Fruit fly (Drosophila melanogaster) whole organism, embryonic: ENCODE results near the gene CG33631.

ENCODE experiments used
- Antp ChIP-seq: fragments of 200-800 bp; sonication (Bioruptor generic); optimal IDR thresholded peaks from 3 replicates; lab custom pipeline; 2016; ENCODE audit warnings: missing biosample characterization, missing genetic modification characterization
- Asciz ChIP-seq: fragments of 200-800 bp; sonication (Bioruptor generic); optimal IDR thresholded peaks from 2 replicates; lab custom pipeline; 2017; ENCODE audit warnings: missing biosample characterization, mild to moderate bottlenecking, missing genetic modification characterization, missing genetic modification reagents
- Atf-2 ChIP-seq: fragments of 200-800 bp; sonication (Bioruptor generic); optimal IDR thresholded peaks from 2 replicates; lab custom pipeline; 2016; ENCODE audit warnings: missing biosample characterization, missing genetic modification characterization
- Awh ChIP-seq: fragments of 200-800 bp; sonication (Bioruptor generic); IDR thresholded peaks from 2 replicates; pipeline ENCODE4, ENCODE4 v1.3.6; 2022; ENCODE audit warnings: missing biosample characterization, missing genetic modification characterization
- CG10979 ChIP-seq: fragments of 200-800 bp; sonication (Bioruptor generic); optimal IDR thresholded peaks from 2 replicates; lab custom pipeline; 2018; ENCODE audit warnings: missing biosample characterization, mild to moderate bottlenecking, missing genetic modification characterization, moderate library complexity
- CG12071 ChIP-seq: fragments of 200-800 bp; sonication (Bioruptor generic); optimal IDR thresholded peaks from 3 replicates; lab custom pipeline; 2018; ENCODE audit warnings: missing biosample characterization, mild to moderate bottlenecking, missing genetic modification characterization
- CG12391 ChIP-seq: fragments of 200-800 bp; sonication (Bioruptor generic); optimal IDR thresholded peaks from 3 replicates; lab custom pipeline; 2018; ENCODE audit warnings: missing biosample characterization, mild to moderate bottlenecking, missing genetic modification characterization, moderate library complexity
- CG14014 ChIP-seq: fragments of 200-800 bp; sonication (Bioruptor generic); IDR thresholded peaks from 2 replicates; pipeline ENCODE4 v1.3.6; 2022; ENCODE audit warnings: missing biosample characterization, missing genetic modification characterization
- CG1647 ChIP-seq: fragments of 200-800 bp; sonication (Bioruptor generic); optimal IDR thresholded peaks from 3 replicates; lab custom pipeline; 2016; ENCODE audit warnings: missing biosample characterization, missing genetic modification characterization
- CG18011 ChIP-seq: fragments of 200-800 bp; sonication (Bioruptor generic); optimal IDR thresholded peaks from 2 replicates; lab custom pipeline; 2017; ENCODE audit warnings: missing biosample characterization, missing genetic modification characterization, mild to moderate bottlenecking, moderate library complexity, missing genotype
- CG18764 ChIP-seq: fragments of 200-800 bp; sonication (Bioruptor generic); optimal IDR thresholded peaks from 3 replicates; lab custom pipeline; 2016; ENCODE audit warnings: missing biosample characterization, missing genetic modification characterization
- CG2120 ChIP-seq: fragments of 200-800 bp; sonication (Bioruptor generic); optimal IDR thresholded peaks from 3 replicates; lab custom pipeline; 2016; ENCODE audit warnings: missing biosample characterization, missing genetic modification characterization
- CG2199 ChIP-seq: fragments of 200-800 bp; sonication (Bioruptor generic); IDR thresholded peaks from 3 replicates; pipeline ENCODE4 v1.3.6; 2022; ENCODE audit warnings: missing biosample characterization, missing genetic modification characterization
- CG2875 ChIP-seq: fragments of 200-800 bp; sonication (Bioruptor generic); optimal IDR thresholded peaks from 2 replicates; lab custom pipeline; 2017; ENCODE audit warnings: missing biosample characterization, mild to moderate bottlenecking, missing genetic modification characterization, missing genetic modification reagents
- CG31224 ChIP-seq: fragments of 200-800 bp; sonication (Bioruptor generic); IDR thresholded peaks from 2 replicates; pipeline ENCODE4 v1.3.6; 2022; ENCODE audit warnings: missing biosample characterization, missing genetic modification characterization
- CG5953 ChIP-seq: fragments of 200-800 bp; sonication (Bioruptor generic); IDR thresholded peaks from 2 replicates; pipeline ENCODE4 v1.3.6; 2022; ENCODE audit warnings: missing biosample characterization, missing genetic modification characterization
- CG6683 ChIP-seq: fragments of 200-800 bp; sonication (Bioruptor generic); optimal IDR thresholded peaks from 2 replicates; lab custom pipeline; 2017; ENCODE audit warnings: missing biosample characterization, mild to moderate bottlenecking, missing genetic modification characterization, missing genetic modification reagents
- CG6813 ChIP-seq: fragments of 200-800 bp; sonication (Bioruptor generic); optimal IDR thresholded peaks from 2 replicates; lab custom pipeline; 2017; ENCODE audit warnings: missing biosample characterization, missing genetic modification characterization, mild to moderate bottlenecking, moderate library complexity, missing genetic modification reagents
- CG7556 ChIP-seq: fragments of 200-800 bp; sonication (Bioruptor generic); optimal IDR thresholded peaks from 2 replicates; lab custom pipeline; 2017; ENCODE audit warnings: missing biosample characterization, mild to moderate bottlenecking, missing genetic modification characterization
- CG7786 ChIP-seq: fragments of 200-800 bp; sonication (Bioruptor generic); optimal IDR thresholded peaks from 2 replicates; lab custom pipeline; 2016; ENCODE audit warnings: missing biosample characterization, missing genetic modification characterization
- CG8281 ChIP-seq: fragments of 200-800 bp; sonication (Bioruptor generic); optimal IDR thresholded peaks from 2 replicates; lab custom pipeline; 2018; ENCODE audit warnings: missing biosample characterization, mild to moderate bottlenecking, missing genetic modification characterization, moderate library complexity
- CG8924 ChIP-seq: fragments of 200-800 bp; optimal IDR thresholded peaks from 3 replicates; lab custom pipeline; 2019; ENCODE audit warnings: missing biosample characterization, mild to moderate bottlenecking, missing genetic modification characterization, moderate library complexity
- CG9727 ChIP-seq: fragments of 200-800 bp; sonication (Bioruptor generic); optimal IDR thresholded peaks from 3 replicates; lab custom pipeline; 2017; ENCODE audit warnings: missing biosample characterization, mild to moderate bottlenecking, missing genetic modification characterization
- CG9932 ChIP-seq: fragments of 200-800 bp; sonication (Bioruptor generic); IDR thresholded peaks from 2 replicates; pipeline ENCODE4 v1.3.6; 2022; ENCODE audit warnings: missing biosample characterization, missing genetic modification characterization
- Camta ChIP-seq: fragments of 200-800 bp; sonication (Bioruptor generic); optimal IDR thresholded peaks from 2 replicates; lab custom pipeline; 2016; ENCODE audit warnings: missing biosample characterization, missing genetic modification characterization
- D19A ChIP-seq: fragments of 200-800 bp; optimal IDR thresholded peaks from 3 replicates; lab custom pipeline; 2019; ENCODE audit warnings: missing biosample characterization, mild to moderate bottlenecking, missing genetic modification characterization, moderate library complexity
- Dip2 ChIP-seq: fragments of 200-800 bp; sonication (Bioruptor generic); IDR thresholded peaks from 2 replicates; pipeline ENCODE4 v1.3.6; 2022; ENCODE audit warnings: missing biosample characterization, missing genetic modification characterization
- Dip3 ChIP-seq: fragments of 200-800 bp; sonication (Bioruptor generic); optimal IDR thresholded peaks from 3 replicates; lab custom pipeline; 2016; ENCODE audit warnings: missing biosample characterization, missing genetic modification characterization
- Hsf ChIP-seq: fragments of 200-800 bp; sonication (Bioruptor generic); optimal IDR thresholded peaks from 3 replicates; lab custom pipeline; 2016; ENCODE audit warnings: missing biosample characterization, missing genetic modification characterization
- Lim3 ChIP-seq: fragments of 200-800 bp; sonication (Bioruptor generic); IDR thresholded peaks from 2 replicates; pipeline ENCODE4 v1.3.6; 2022; ENCODE audit warnings: missing biosample characterization, missing genetic modification characterization
- Neu2 ChIP-seq: fragments of 200-800 bp; sonication (Bioruptor generic); optimal IDR thresholded peaks from 3 replicates; lab custom pipeline; 2016; ENCODE audit warnings: missing biosample characterization, missing genetic modification characterization, borderline replicate concordance
- Nf-YA ChIP-seq: fragments of 200-800 bp; sonication (Bioruptor generic); IDR thresholded peaks from 2 replicates; pipeline ENCODE4 v1.3.6; 2022; ENCODE audit warnings: missing biosample characterization, missing genetic modification characterization
- Rx ChIP-seq: fragments of 200-800 bp; sonication (Bioruptor generic); IDR thresholded peaks from 2 replicates; pipeline ENCODE4 v1.3.6; 2022; ENCODE audit warnings: missing biosample characterization, missing genetic modification characterization
- Sox102F ChIP-seq: fragments of 200-800 bp; sonication (Bioruptor generic); optimal IDR thresholded peaks from 2 replicates; lab custom pipeline; 2018; ENCODE audit warnings: missing biosample characterization, mild to moderate bottlenecking, missing genetic modification characterization, moderate library complexity
- aop ChIP-seq: fragments of 200-800 bp; sonication (Bioruptor generic); IDR thresholded peaks from 2 replicates; pipeline ENCODE4 v1.3.6; 2022; ENCODE audit warnings: missing biosample characterization, missing genetic modification characterization
- bigmax ChIP-seq: fragments of 200-800 bp; sonication (Bioruptor generic); optimal IDR thresholded peaks from 2 replicates; lab custom pipeline; 2018; ENCODE audit warnings: missing biosample characterization, mild to moderate bottlenecking, missing genetic modification characterization
- bsh ChIP-seq, 2 experiments: fragments of 200-800 bp; sonication (Bioruptor generic); optimal IDR thresholded peaks; 2 replicates each; lab custom pipeline; 2017 to 2018; ENCODE audit warnings: mild to moderate bottlenecking in 2 of 2, missing biosample characterization in 2 of 2, missing genetic modification characterization in 2 of 2, moderate library complexity in 1 of 2
- cad ChIP-seq: fragments of >200 bp; optimal IDR thresholded peaks from 2 replicates; lab custom pipeline; 2017; ENCODE audit warnings: missing biosample characterization, missing genetic modification characterization
- caup ChIP-seq: fragments of 200-800 bp; sonication (Bioruptor generic); optimal IDR thresholded peaks from 3 replicates; lab custom pipeline; 2017; ENCODE audit warnings: missing biosample characterization, mild to moderate bottlenecking, missing genetic modification characterization, moderate library complexity; ENCODE audit not compliant: severe bottlenecking
- en ChIP-seq: fragments of 200-800 bp; sonication (Bioruptor generic); optimal IDR thresholded peaks from 2 replicates; lab custom pipeline; 2016; ENCODE audit warnings: missing biosample characterization, missing genetic modification characterization
- gsb ChIP-seq: fragments of 200-800 bp; sonication (Bioruptor generic); IDR thresholded peaks from 2 replicates; pipeline ENCODE4 v1.3.6; 2022; ENCODE audit warnings: missing biosample characterization, missing genetic modification characterization
- lilli ChIP-seq: fragments of 200-800 bp; sonication (Bioruptor generic); optimal IDR thresholded peaks from 3 replicates; lab custom pipeline; 2016; ENCODE audit warnings: missing biosample characterization, missing genetic modification characterization
- maf-S ChIP-seq: fragments of 200-800 bp; sonication (Bioruptor generic); optimal IDR thresholded peaks from 2 replicates; lab custom pipeline; 2016; ENCODE audit warnings: missing biosample characterization, missing genetic modification characterization
- mirr ChIP-seq: fragments of 200-800 bp; sonication (Bioruptor generic); optimal IDR thresholded peaks from 3 replicates; lab custom pipeline; 2018; ENCODE audit warnings: missing biosample characterization, mild to moderate bottlenecking, missing genetic modification characterization
- nerfin-2 ChIP-seq: fragments of 200-800 bp; sonication (Bioruptor generic); IDR thresholded peaks from 2 replicates; pipeline ENCODE4 v1.3.6; 2022; ENCODE audit warnings: missing biosample characterization, missing genetic modification characterization; ENCODE audit not compliant: partially characterized antibody
- pb ChIP-seq: fragments of 200-800 bp; sonication (Bioruptor generic); optimal IDR thresholded peaks from 3 replicates; lab custom pipeline; 2016; ENCODE audit warnings: missing biosample characterization, missing genetic modification characterization
- tio ChIP-seq: fragments of 200-800 bp; sonication (Bioruptor generic); optimal IDR thresholded peaks from 2 replicates; lab custom pipeline; 2017; ENCODE audit warnings: missing biosample characterization, missing genetic modification characterization, inconsistent platforms
- unc-4 ChIP-seq: fragments of 200-800 bp; sonication (Bioruptor generic); IDR thresholded peaks from 2 replicates; pipeline ENCODE4 v1.3.6; 2022; ENCODE audit warnings: missing biosample characterization, missing genetic modification characterization; ENCODE audit not compliant: partially characterized antibody

CG33631 gene

DNA sequence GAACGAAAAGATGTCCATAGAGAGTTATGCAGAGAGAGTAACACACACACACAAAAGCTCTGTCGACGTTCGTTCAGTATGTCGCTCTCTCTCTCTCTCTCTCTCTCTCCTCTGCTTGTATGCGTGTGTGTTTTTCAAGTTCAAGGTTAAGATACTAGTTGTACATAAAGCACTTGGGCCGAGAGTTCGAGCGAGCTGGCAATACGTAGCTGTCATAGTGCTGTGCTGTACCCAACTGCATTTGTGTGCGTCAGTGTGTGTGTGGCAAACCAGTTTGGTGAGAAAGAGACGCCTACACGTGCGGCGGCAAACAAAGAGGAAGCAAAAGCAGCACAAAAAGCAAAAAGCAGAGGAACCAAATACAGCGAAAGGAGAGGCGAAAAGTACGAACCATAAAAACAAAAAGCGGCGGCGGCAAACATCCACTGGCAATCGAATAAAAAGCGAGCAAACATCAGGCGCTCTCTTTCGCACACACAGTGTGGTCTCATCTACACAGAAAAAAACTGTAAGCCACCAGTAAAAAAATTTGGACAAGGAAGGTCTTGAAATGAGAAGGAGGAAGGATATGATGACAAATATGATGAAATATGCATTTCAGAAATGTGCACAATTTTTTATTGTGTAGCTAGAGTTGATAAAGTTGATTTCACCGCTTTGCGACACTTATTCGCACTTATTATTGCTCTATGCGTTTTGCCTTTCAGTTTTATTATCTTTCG lies 23.6 kb downstream of the CG33631 start (continued):
- no peak for TF ChIP-seq bigmax (GFP tag; lab: Kevin White, UChicago)
- TF ChIP-seq unc-4 = 0 out of 2 replicates have a peak, but pooled peaks have one; percentile 23
- peak; percentile 45 for TF ChIP-seq mirr (GFP tag; lab: Kevin White, UChicago)
- TF ChIP-seq Camta (GFP tag; lab: Kevin White, UChicago) = peak; percentile 73
- TF ChIP-seq CG12071 = peak; percentile 13
- peak; percentile 67 for TF ChIP-seq CG9932 (GFP tag; lab: Robert Waterston, UW)
- TF ChIP-seq Asciz (GFP tag; lab: Kevin White, UChicago) = peak; percentile 51
- peak; percentile 85 for TF ChIP-seq CG2120 (GFP tag; lab: Kevin White, UChicago)
- peak; percentile 3 for TF ChIP-seq CG6683 (GFP tag; lab: Kevin White, UChicago)
- 0 out of 2 replicates have a peak, but pooled peaks have one; percentile 18 for TF ChIP-seq aop (GFP tag; lab: Robert Waterston, UW)
- peak; percentile 78 for TF ChIP-seq Dip3 (GFP tag; lab: Kevin White, UChicago)
- no peak for TF ChIP-seq CG6813 (GFP tag; lab: Kevin White, UChicago)
- TF ChIP-seq en = no peak
- TF ChIP-seq CG2199 = 0 out of 3 replicates have a peak, but pooled peaks have one; percentile 33
- TF ChIP-seq Awh (GFP tag; lab: Robert Waterston, UW) = peak; percentile 36; the same call in 1 of the 2 replicates
- peak; percentile 48 for TF ChIP-seq CG7556
- peak; percentile 78 for TF ChIP-seq Antp (GFP tag; lab: Kevin White, UChicago)
- TF ChIP-seq lilli (GFP tag; lab: Kevin White, UChicago) = peak; percentile 77
- peak; percentile 64 for TF ChIP-seq tio (GFP tag; lab: Kevin White, UChicago)
- TF ChIP-seq D19A (tag; lab: Kevin White, UChicago) = no peak
- TF ChIP-seq CG8924 = peak; percentile 35
- peak; percentile 49 for TF ChIP-seq maf-S (GFP tag; lab: Kevin White, UChicago)
- TF ChIP-seq caup (GFP tag; lab: Kevin White, UChicago) = peak; percentile 41
- TF ChIP-seq Nf-YA = peak; percentile 54; the same call in 1 of the 2 replicates
- peak; percentile 54 for TF ChIP-seq Rx (GFP tag; lab: Robert Waterston, UW)
- TF ChIP-seq CG2875 (GFP tag; lab: Kevin White, UChicago) = peak; percentile 40
- TF ChIP-seq CG14014 (GFP tag; lab: Robert Waterston, UW) = peak; percentile 61
- TF ChIP-seq Hsf = peak; percentile 75
- no peak for TF ChIP-seq CG8281 (tag; lab: Kevin White, UChicago)
- no peak for TF ChIP-seq Neu2 (GFP tag; lab: Kevin White, UChicago)
- no peak for TF ChIP-seq Dip2 (GFP tag; lab: Robert Waterston, UW)
- peak; percentile 38 for TF ChIP-seq CG1647
- peak; percentile 59 to 78 for TF ChIP-seq bsh (GFP tag; optimal IDR thresholded peaks at IDR 0.05; lab: Kevin White, UChicago)
- peak; percentile 61 for TF ChIP-seq CG7786 (GFP tag; lab: Kevin White, UChicago)
- peak; percentile 61; the same call in 1 of the 2 replicates for TF ChIP-seq CG5953 (GFP tag; lab: Robert Waterston, UW)
- TF ChIP-seq pb (GFP tag; lab: Kevin White, UChicago) = peak; percentile 41
- TF ChIP-seq CG18011 (GFP tag; lab: Kevin White, UChicago) = peak; percentile 60
- peak; percentile 70 for TF ChIP-seq CG9727 (GFP tag; lab: Kevin White, UChicago)
- TF ChIP-seq Lim3 (GFP tag; lab: Robert Waterston, UW) = 0 out of 2 replicates have a peak, but pooled peaks have one; percentile 23
- TF ChIP-seq CG31224 = peak; percentile 32; the same call in 1 of the 2 replicates
- TF ChIP-seq CG10979 (tag; lab: Kevin White, UChicago) = peak; percentile 48
- TF ChIP-seq nerfin-2 = peak; percentile 56
- no peak for TF ChIP-seq cad (GFP tag; lab: Kevin White, UChicago)
- TF ChIP-seq CG12391 (tag; lab: Kevin White, UChicago) = peak; percentile 43
- peak; percentile 59 for TF ChIP-seq gsb (GFP tag; lab: Robert Waterston, UW)
- TF ChIP-seq Sox102F (GFP tag; lab: Kevin White, UChicago) = peak; percentile 68
- TF ChIP-seq Atf-2 (GFP tag; lab: Kevin White, UChicago) = peak; percentile 47
- peak; percentile 40 for TF ChIP-seq CG18764
